Fruit fly (Drosophila melanogaster) Kc167 (cell line): ENCODE measurements around the gene Pdss2.

ENCODE experiments used
- insv ChIP-seq: fragments of >200 bp; optimal IDR thresholded peaks from 3 replicates; lab custom pipeline; 2018; ENCODE audit warnings: missing external identifiers
- psq ChIP-seq: fragments of >200 bp; optimal IDR thresholded peaks from 2 replicates; lab custom pipeline; 2017; ENCODE audit warnings: missing external identifiers
- ttk ChIP-seq: sonication (Bioruptor generic); optimal IDR thresholded peaks from 2 replicates; lab custom pipeline; 2017; ENCODE audit warnings: missing external identifiers

DNA sequence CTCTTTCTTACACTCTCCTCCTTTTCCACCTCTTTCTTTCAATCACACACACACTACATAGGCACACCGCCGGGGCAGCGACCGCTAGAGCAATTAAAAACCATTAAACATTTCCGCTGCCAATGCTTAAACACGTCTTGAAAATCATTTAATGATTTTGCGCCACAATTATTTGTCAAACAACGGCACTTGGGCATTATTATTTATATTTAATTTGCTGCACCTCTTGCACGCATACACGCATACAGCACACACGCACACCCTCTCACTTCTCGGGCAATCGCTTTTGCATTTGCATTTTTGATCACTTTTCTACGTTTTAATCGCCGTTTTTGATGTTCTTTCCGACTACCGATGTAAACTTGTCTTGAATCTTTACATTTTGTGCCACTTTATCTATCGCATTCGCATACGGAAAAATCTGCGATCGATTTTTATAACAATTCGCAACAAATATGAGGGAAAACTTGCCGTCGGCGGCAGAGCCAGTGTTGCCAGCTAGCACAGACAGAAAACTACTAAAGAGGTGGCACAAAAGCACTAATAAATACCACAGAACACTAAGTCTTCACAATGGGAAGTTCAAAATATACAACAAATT lies 698 bp upstream of the Pdss2 start, which contains the start of gene skd:
- TF ChIP-seq psq = no peak
- no peak for TF ChIP-seq insv (lab: Kevin White, UChicago)
- TF ChIP-seq ttk = no peak
